Fruit fly (Drosophila melanogaster) whole organism, embryonic: ENCODE results near the gene Tasp1.

Experiments
- Asciz ChIP-seq: fragments of 200-800 bp; sonication (Bioruptor generic); optimal IDR thresholded peaks from 2 replicates; lab custom pipeline; 2017; ENCODE audit warnings: missing biosample characterization, mild to moderate bottlenecking, missing genetic modification characterization, missing genetic modification reagents
- C15 ChIP-seq: fragments of 200-800 bp; sonication (Bioruptor generic); IDR thresholded peaks from 3 replicates; pipeline ENCODE4 v1.3.6; 2022; ENCODE audit warnings: missing biosample characterization, missing genetic modification characterization
- CG12071 ChIP-seq: fragments of 200-800 bp; sonication (Bioruptor generic); optimal IDR thresholded peaks from 3 replicates; lab custom pipeline; 2018; ENCODE audit warnings: missing biosample characterization, mild to moderate bottlenecking, missing genetic modification characterization
- CG12659 ChIP-seq: fragments of 200-800 bp; sonication (Bioruptor generic); optimal IDR thresholded peaks from 3 replicates; lab custom pipeline; 2017; ENCODE audit warnings: mild to moderate bottlenecking, missing biosample characterization, missing genetic modification reagents, missing genetic modification characterization
- CG12769 ChIP-seq: fragments of 200-800 bp; sonication (Bioruptor generic); optimal IDR thresholded peaks from 2 replicates; lab custom pipeline; 2019; ENCODE audit warnings: missing biosample characterization, mild to moderate bottlenecking, missing genetic modification characterization, moderate library complexity
- CG13287 ChIP-seq: fragments of 200-800 bp; sonication (Bioruptor generic); IDR thresholded peaks from 2 replicates; pipeline ENCODE4 v1.3.6; 2022; ENCODE audit warnings: missing biosample characterization, missing genetic modification characterization; ENCODE audit not compliant: partially characterized antibody
- CG13424 ChIP-seq: fragments of 200-800 bp; sonication (Bioruptor generic); optimal IDR thresholded peaks from 2 replicates; lab custom pipeline; 2019; ENCODE audit warnings: missing biosample characterization, mild to moderate bottlenecking, missing genetic modification characterization, moderate library complexity
- CG14050 ChIP-seq: fragments of 200-800 bp; sonication (Bioruptor generic); IDR thresholded peaks from 3 replicates; pipeline ENCODE4 v1.3.6; 2022; ENCODE audit warnings: missing biosample characterization, missing genetic modification characterization
- CG14860 ChIP-seq: fragments of 200-800 bp; sonication (Bioruptor generic); IDR thresholded peaks from 3 replicates; pipeline ENCODE4 v1.3.6; 2022; ENCODE audit warnings: missing biosample characterization, missing genetic modification characterization; ENCODE audit not compliant: partially characterized antibody
- CG15073 ChIP-seq: fragments of 200-800 bp; sonication (Bioruptor generic); optimal IDR thresholded peaks from 2 replicates; lab custom pipeline; 2016; ENCODE audit warnings: missing biosample characterization, missing genetic modification characterization
- CG1602 ChIP-seq: fragments of 200-800 bp; sonication (Bioruptor generic); optimal IDR thresholded peaks from 3 replicates; lab custom pipeline; 2016; ENCODE audit warnings: missing biosample characterization, missing genetic modification characterization
- CG1603 ChIP-seq: fragments of 200-800 bp; sonication (Bioruptor generic); optimal IDR thresholded peaks from 2 replicates; lab custom pipeline; 2019; ENCODE audit warnings: missing biosample characterization, mild to moderate bottlenecking, missing genetic modification characterization, moderate library complexity
- CG16779 ChIP-seq: fragments of 200-800 bp; sonication (Bioruptor generic); IDR thresholded peaks from 2 replicates; pipeline ENCODE4 v1.3.6; 2022; ENCODE audit warnings: missing biosample characterization, missing genetic modification characterization
- CG17328 ChIP-seq: fragments of 200-800 bp; sonication (Bioruptor generic); IDR thresholded peaks from 2 replicates; pipeline ENCODE4 v1.3.6; 2022; ENCODE audit warnings: missing biosample characterization, missing genetic modification characterization
- CG18476 ChIP-seq: fragments of 200-800 bp; sonication (Bioruptor generic); optimal IDR thresholded peaks from 2 replicates; lab custom pipeline; 2016; ENCODE audit warnings: missing biosample characterization, mild to moderate bottlenecking, missing genetic modification characterization
- CG2129 ChIP-seq: fragments of 200-800 bp; sonication (Bioruptor generic); IDR thresholded peaks from 2 replicates; pipeline ENCODE4 v1.3.6; 2022; ENCODE audit warnings: missing biosample characterization, missing genetic modification characterization; ENCODE audit not compliant: partially characterized antibody
- CG2202 ChIP-seq: fragments of 200-800 bp; sonication (Bioruptor generic); optimal IDR thresholded peaks from 2 replicates; lab custom pipeline; 2018; ENCODE audit warnings: missing biosample characterization, mild to moderate bottlenecking, missing genetic modification characterization
- CG33557 ChIP-seq: fragments of 200-800 bp; sonication (Bioruptor generic); optimal IDR thresholded peaks from 2 replicates; lab custom pipeline; 2019; ENCODE audit warnings: missing biosample characterization, mild to moderate bottlenecking, missing genetic modification characterization, moderate library complexity
- CG34224 ChIP-seq: fragments of 200-800 bp; sonication (Bioruptor generic); IDR thresholded peaks from 3 replicates; pipeline ENCODE4 v1.3.6; 2022; ENCODE audit warnings: missing biosample characterization, missing genetic modification characterization; ENCODE audit not compliant: partially characterized antibody
- CG6175 ChIP-seq: fragments of 200-800 bp; sonication (Bioruptor generic); IDR thresholded peaks from 3 replicates; pipeline ENCODE4 v1.3.6; 2022; ENCODE audit warnings: missing biosample characterization, missing genetic modification characterization
- CG6654 ChIP-seq: fragments of 200-800 bp; sonication (Bioruptor generic); optimal IDR thresholded peaks from 2 replicates; lab custom pipeline; 2017; ENCODE audit warnings: missing biosample characterization, mild to moderate bottlenecking, missing genetic modification characterization
- CG6791 ChIP-seq: fragments of 200-800 bp; sonication (Bioruptor generic); IDR thresholded peaks from 3 replicates; pipeline ENCODE4 v1.3.6; 2022; ENCODE audit warnings: missing biosample characterization, missing genetic modification characterization; ENCODE audit not compliant: partially characterized antibody
- CG7839 ChIP-seq: fragments of 200-800 bp; sonication (Bioruptor generic); optimal IDR thresholded peaks from 3 replicates; lab custom pipeline; 2018; ENCODE audit warnings: missing biosample characterization, mild to moderate bottlenecking, missing genetic modification characterization, moderate library complexity
- CG7928 ChIP-seq: fragments of 200-800 bp; sonication (Bioruptor generic); optimal IDR thresholded peaks from 2 replicates; lab custom pipeline; 2017; ENCODE audit warnings: missing biosample characterization, mild to moderate bottlenecking, missing genetic modification characterization
- CG9727 ChIP-seq: fragments of 200-800 bp; sonication (Bioruptor generic); optimal IDR thresholded peaks from 3 replicates; lab custom pipeline; 2017; ENCODE audit warnings: missing biosample characterization, mild to moderate bottlenecking, missing genetic modification characterization
- CHES-1-like ChIP-seq: fragments of 200-800 bp; sonication (Bioruptor generic); optimal IDR thresholded peaks from 2 replicates; lab custom pipeline; 2016; ENCODE audit warnings: missing biosample characterization, missing genetic modification characterization
- Dad ChIP-seq: fragments of 200-800 bp; sonication (Bioruptor generic); optimal IDR thresholded peaks from 3 replicates; lab custom pipeline; 2016; ENCODE audit warnings: missing biosample characterization, missing genetic modification characterization
- Deaf1 ChIP-seq: fragments of 200-800 bp; optimal IDR thresholded peaks from 3 replicates; lab custom pipeline; 2019; ENCODE audit warnings: missing biosample characterization, mild to moderate bottlenecking, missing genetic modification characterization, moderate library complexity
- Dip3 ChIP-seq: fragments of 200-800 bp; sonication (Bioruptor generic); optimal IDR thresholded peaks from 3 replicates; lab custom pipeline; 2016; ENCODE audit warnings: missing biosample characterization, missing genetic modification characterization
- E2f1 ChIP-seq: fragments of 200-800 bp; sonication (Bioruptor generic); IDR thresholded peaks from 2 replicates; pipeline ENCODE4 v1.3.6; 2022; ENCODE audit warnings: missing biosample characterization, missing genetic modification characterization
- Ets97D ChIP-seq: fragments of 200-800 bp; sonication (Bioruptor generic); optimal IDR thresholded peaks from 3 replicates; lab custom pipeline; 2016; ENCODE audit warnings: missing biosample characterization, missing genetic modification characterization
- HHEX ChIP-seq: fragments of 200-800 bp; sonication (Bioruptor generic); optimal IDR thresholded peaks from 3 replicates; lab custom pipeline; 2017; ENCODE audit warnings: missing biosample characterization, mild to moderate bottlenecking, missing genetic modification characterization, missing genetic modification reagents
- Med ChIP-seq: fragments of 200-800 bp; sonication (Bioruptor generic); peaks from one replicate; lab custom pipeline; 2016; ENCODE audit warnings: missing biosample characterization, missing genetic modification characterization, mild to moderate bottlenecking, inconsistent platforms, moderate library complexity
- Sry-β ChIP-seq: fragments of 200-800 bp; sonication (Bioruptor generic); optimal IDR thresholded peaks from 2 replicates; lab custom pipeline; 2018; ENCODE audit warnings: missing biosample characterization, mild to moderate bottlenecking, missing genetic modification characterization, moderate library complexity
- TFAM ChIP-seq: fragments of 200-800 bp; sonication (Bioruptor generic); optimal IDR thresholded peaks from 2 replicates; lab custom pipeline; 2017; ENCODE audit warnings: missing biosample characterization, missing genetic modification characterization, inconsistent platforms
- Vsx1 ChIP-seq: fragments of 200-800 bp; sonication (Bioruptor generic); optimal IDR thresholded peaks from 2 replicates; lab custom pipeline; 2017; ENCODE audit warnings: missing biosample characterization, mild to moderate bottlenecking, missing genetic modification characterization, missing genetic modification reagents
- ase ChIP-seq: fragments of 200-800 bp; sonication (Bioruptor generic); IDR thresholded peaks from 3 replicates; pipeline ENCODE4 v1.3.6; 2022; ENCODE audit warnings: missing biosample characterization, missing genetic modification characterization
- danr ChIP-seq: fragments of 200-800 bp; sonication (Bioruptor generic); IDR thresholded peaks from 2 replicates; pipeline ENCODE4 v1.3.6; 2022; ENCODE audit warnings: missing biosample characterization, missing genetic modification characterization
- dm ChIP-seq: fragments of 200-800 bp; sonication (Bioruptor generic); optimal IDR thresholded peaks from 3 replicates; lab custom pipeline; 2016; ENCODE audit warnings: missing biosample characterization, missing genetic modification characterization
- en ChIP-seq: fragments of 200-800 bp; sonication (Bioruptor generic); optimal IDR thresholded peaks from 2 replicates; lab custom pipeline; 2016; ENCODE audit warnings: missing biosample characterization, missing genetic modification characterization
- gro ChIP-seq: fragments of 200-800 bp; sonication (Bioruptor generic); optimal IDR thresholded peaks from 2 replicates; lab custom pipeline; 2016; ENCODE audit warnings: missing biosample characterization, missing genetic modification characterization
- odd ChIP-seq: fragments of 200-800 bp; sonication (Bioruptor generic); optimal IDR thresholded peaks from 2 replicates; lab custom pipeline; 2017; ENCODE audit warnings: missing biosample characterization, mild to moderate bottlenecking, missing genetic modification characterization
- phol ChIP-seq: fragments of 200-800 bp; sonication (Bioruptor generic); optimal IDR thresholded peaks from 3 replicates; lab custom pipeline; 2018; ENCODE audit warnings: missing biosample characterization, mild to moderate bottlenecking, missing genetic modification characterization, moderate library complexity
- ranshi ChIP-seq: fragments of 200-800 bp; sonication (Bioruptor generic); IDR thresholded peaks from 2 replicates; pipeline ENCODE4 v1.3.6; 2022; ENCODE audit warnings: missing biosample characterization, missing genetic modification characterization
- sc ChIP-seq, 3 experiments: fragments of >200 bp in 2 of 3; fragments of 200-800 bp in 1 of 3; sonication (Bioruptor generic) in 1 of 3; optimal IDR thresholded peaks; 2 replicates in 2 of 3; 3 replicates in 1 of 3; lab custom pipeline; 2017; ENCODE audit warnings: mild to moderate bottlenecking in 1 of 3, missing biosample characterization in 1 of 3, missing genetic modification characterization in 1 of 3, missing genetic modification reagents in 1 of 3
- sim ChIP-seq: fragments of 200-800 bp; sonication (Bioruptor generic); IDR thresholded peaks from 2 replicates; pipeline ENCODE4 v1.3.6; 2022; ENCODE audit warnings: missing biosample characterization, missing genetic modification characterization
- tio ChIP-seq: fragments of 200-800 bp; sonication (Bioruptor generic); optimal IDR thresholded peaks from 2 replicates; lab custom pipeline; 2017; ENCODE audit warnings: missing biosample characterization, missing genetic modification characterization, inconsistent platforms
- vnd ChIP-seq: fragments of 200-800 bp; sonication (Bioruptor generic); IDR thresholded peaks from 3 replicates; pipeline ENCODE4 v1.3.6; 2022; ENCODE audit warnings: missing biosample characterization, missing genetic modification characterization; ENCODE audit not compliant: partially characterized antibody
- wek ChIP-seq: fragments of 200-800 bp; sonication (Bioruptor generic); optimal IDR thresholded peaks from 3 replicates; lab custom pipeline; 2018; ENCODE audit warnings: missing biosample characterization, mild to moderate bottlenecking, missing genetic modification characterization, moderate library complexity
- zfh1 ChIP-seq: fragments of 200-800 bp; sonication (Bioruptor generic); IDR thresholded peaks from 3 replicates; pipeline ENCODE4 v1.3.6; 2022; ENCODE audit warnings: missing biosample characterization, missing genetic modification characterization

Tasp1 gene

DNA sequence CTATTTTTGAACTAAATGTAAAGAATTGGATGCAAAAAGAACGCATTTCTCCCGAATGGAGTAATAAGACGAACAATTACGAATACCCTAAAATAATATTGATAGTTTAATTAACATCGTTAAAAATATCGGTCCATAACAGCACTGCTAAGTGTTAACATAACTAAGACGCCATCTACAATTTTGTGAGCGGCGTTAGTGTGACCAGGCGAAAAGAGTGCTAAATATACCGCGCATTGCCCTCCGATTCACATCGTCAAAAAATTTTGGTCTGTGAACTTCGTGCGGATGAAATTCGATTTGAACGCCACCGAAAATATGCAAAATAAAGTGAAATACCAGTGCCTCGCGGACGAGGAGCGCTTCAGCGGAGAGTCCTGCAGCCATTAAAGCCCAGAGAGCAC is 35.6 kb downstream of the Tasp1 start, which contains the start of gene Mbs (continued):
- peak; percentile 12 for TF ChIP-seq HHEX
- TF ChIP-seq CG17328 = no peak
- 0 out of 3 replicates have a peak, but pooled peaks have one; percentile 10 for TF ChIP-seq CG14860 (GFP tag; lab: Robert Waterston, UW)
- peak; percentile 45 for TF ChIP-seq phol (tag; lab: Kevin White, UChicago)
- no peak for TF ChIP-seq ase (GFP tag; lab: Robert Waterston, UW)
- TF ChIP-seq CHES-1-like = no peak
- peak; percentile 85 for TF ChIP-seq Med (GFP tag; lab: Kevin White, UChicago)
- no peak for TF ChIP-seq tio (GFP tag; lab: Kevin White, UChicago)
- peak; percentile 3 for TF ChIP-seq Dad (GFP tag; lab: Kevin White, UChicago)
- TF ChIP-seq CG12769 = no peak
- TF ChIP-seq E2f1 (GFP tag; lab: Robert Waterston, UW) = no peak
- TF ChIP-seq CG2129 = peak; percentile 57; the same call in 1 of the 2 replicates
- TF ChIP-seq CG15073 (GFP tag; lab: Kevin White, UChicago) = no peak
- peak; percentile 71 for TF ChIP-seq CG6791 (GFP tag; lab: Robert Waterston, UW)
- TF ChIP-seq CG7839 = peak; percentile 10
- no peak for TF ChIP-seq CG6175 (GFP tag; lab: Robert Waterston, UW)
- TF ChIP-seq CG13287 = peak; percentile 60
- peak; percentile 48 for TF ChIP-seq Vsx1 (GFP tag; lab: Kevin White, UChicago)
- no peak for TF ChIP-seq ranshi (GFP tag; lab: Robert Waterston, UW)
- TF ChIP-seq CG18476 (GFP tag; lab: Kevin White, UChicago) = no peak
- peak; percentile 27 for TF ChIP-seq Ets97D (GFP tag; lab: Kevin White, UChicago)
- no peak for TF ChIP-seq Dip3 (GFP tag; lab: Kevin White, UChicago)
- TF ChIP-seq dm (GFP tag; lab: Kevin White, UChicago) = no peak
- TF ChIP-seq danr = no peak
- TF ChIP-seq vnd (GFP tag; lab: Robert Waterston, UW) = no peak; the same call in 2 of the 3 replicates
- no peak for TF ChIP-seq CG14050 (GFP tag; lab: Robert Waterston, UW)
- TF ChIP-seq CG34224 (GFP tag; lab: Robert Waterston, UW) = peak; percentile 78
- TF ChIP-seq TFAM (GFP tag; lab: Kevin White, UChicago) = no peak
- TF ChIP-seq C15 (GFP tag; lab: Robert Waterston, UW) = no peak
- TF ChIP-seq sc (optimal IDR thresholded peaks at IDR 0.05; lab: Kevin White, UChicago) = no peak
- no peak for TF ChIP-seq sc (GFP tag; optimal IDR thresholded peaks at IDR 0.05; lab: Kevin White, UChicago)
- TF ChIP-seq zfh1 (GFP tag; lab: Robert Waterston, UW) = no peak; the same call in 2 of the 3 replicates
- no peak for TF ChIP-seq CG16779
- TF ChIP-seq CG1603 (tag; lab: Kevin White, UChicago) = peak; percentile 72
- no peak for TF ChIP-seq Sry-β (GFP tag; lab: Kevin White, UChicago)
- no peak for TF ChIP-seq CG2202
- no peak for TF ChIP-seq CG1602
- TF ChIP-seq odd (GFP tag; lab: Kevin White, UChicago) = no peak
- no peak for TF ChIP-seq sim (GFP tag; lab: Robert Waterston, UW)
- peak; percentile 6 for TF ChIP-seq CG12071 (GFP tag; lab: Kevin White, UChicago)
- no peak for TF ChIP-seq en
- TF ChIP-seq CG13424 (tag; lab: Kevin White, UChicago) = no peak
- TF ChIP-seq Asciz = peak; percentile 18
- peak; percentile 58 for TF ChIP-seq CG12659 (GFP tag; lab: Kevin White, UChicago)
- TF ChIP-seq CG33557 (GFP tag; lab: Kevin White, UChicago) = no peak
- no peak for TF ChIP-seq wek (GFP tag; lab: Kevin White, UChicago)
- no peak for TF ChIP-seq CG6654 (GFP tag; lab: Kevin White, UChicago)
- TF ChIP-seq gro (GFP tag; lab: Kevin White, UChicago) = peak; percentile 16
- TF ChIP-seq CG9727 (GFP tag; lab: Kevin White, UChicago) = no peak
- TF ChIP-seq CG7928 (GFP tag; lab: Kevin White, UChicago) = no peak
- TF ChIP-seq Deaf1 (tag; lab: Kevin White, UChicago) = peak; percentile 58
